Fruit fly (Drosophila melanogaster) S2 (cell line): ENCODE data around the gene CG2006.

ENCODE experiments used
- CG8478 ChIP-seq: fragments of >200 bp; optimal IDR thresholded peaks from 2 replicates; lab custom pipeline; 2018
- CTCF ChIP-seq, 2 experiments: fragments of >200 bp; optimal IDR thresholded peaks; 2 replicates each; lab custom pipeline; 2018

Gene CG2006

DNA sequence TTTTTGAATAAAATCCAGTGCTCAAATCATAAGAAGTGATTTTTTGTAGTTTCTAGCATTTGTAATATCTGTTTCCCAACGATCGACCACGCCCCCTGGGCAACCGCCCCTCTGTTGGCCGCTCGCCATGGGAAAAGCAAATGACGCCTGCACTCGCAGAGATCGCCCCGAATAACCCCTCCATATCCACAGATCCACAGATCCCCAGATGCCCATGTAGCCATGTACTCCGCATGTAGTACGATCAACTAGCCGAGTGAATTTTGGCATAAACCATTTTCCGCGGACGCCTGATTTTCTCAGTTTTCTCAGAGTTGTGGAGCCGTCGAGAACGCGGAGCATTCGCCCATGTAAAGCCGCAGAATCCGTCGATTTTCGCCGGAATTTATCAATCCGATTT is 5.2 kb downstream of the CG2006 start, which contains the start of gene FipoQ:
Gene FipoQ, plus strand, starts transcription at position 301 of the 400 bp plus-strand sequence.
- no peak for TF ChIP-seq CTCF (optimal IDR thresholded peaks at IDR 0.05; lab: Kevin White, UChicago)
- no peak for TF ChIP-seq CG8478 (lab: Kevin White, UChicago)

DNA sequence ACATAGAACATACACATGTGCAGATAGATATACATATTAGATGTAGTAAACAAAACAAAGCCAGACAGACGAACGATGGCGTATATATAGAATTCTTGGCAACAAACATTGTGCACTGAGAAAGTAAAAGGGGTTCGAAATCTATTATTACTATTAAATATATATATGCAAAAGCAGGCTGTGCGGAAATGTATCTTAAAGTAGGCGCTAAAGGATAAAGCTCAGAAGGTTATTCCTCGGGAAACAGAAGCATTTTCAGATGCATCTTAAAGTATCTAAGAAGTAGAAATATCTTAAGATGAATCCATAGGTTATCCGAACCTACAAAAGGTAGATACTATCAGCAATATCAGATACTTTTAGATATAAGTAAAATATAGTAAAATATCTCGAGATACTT is 6.5 kb downstream of the CG2006 start:
- TF ChIP-seq CTCF (optimal IDR thresholded peaks at IDR 0.05; lab: Kevin White, UChicago) = no peak
- TF ChIP-seq CG8478 (lab: Kevin White, UChicago) = no peak

DNA sequence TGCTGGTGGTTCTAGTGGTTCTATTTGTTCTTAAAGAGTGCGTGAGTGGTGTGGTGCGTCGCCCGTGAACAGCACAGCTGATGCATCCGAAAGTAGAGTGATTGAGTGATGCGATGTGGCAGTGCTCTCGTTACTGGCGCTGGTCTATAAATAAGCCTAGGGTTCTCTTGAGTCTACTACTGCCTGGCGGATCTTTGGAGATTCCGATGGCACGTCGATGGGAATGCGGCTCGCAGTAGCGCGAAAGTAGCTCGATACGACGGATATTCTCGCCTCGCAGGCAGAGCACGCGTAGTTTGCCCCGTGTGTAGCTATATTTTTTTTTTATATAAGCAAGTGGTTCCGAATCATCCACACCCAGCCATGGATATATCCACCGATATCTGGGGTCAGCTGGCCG is 7.0 kb downstream of the CG2006 start:
- TF ChIP-seq CTCF (optimal IDR thresholded peaks at IDR 0.05; lab: Kevin White, UChicago) (no peak), CG8478 (lab: Kevin White, UChicago) (no peak)

DNA sequence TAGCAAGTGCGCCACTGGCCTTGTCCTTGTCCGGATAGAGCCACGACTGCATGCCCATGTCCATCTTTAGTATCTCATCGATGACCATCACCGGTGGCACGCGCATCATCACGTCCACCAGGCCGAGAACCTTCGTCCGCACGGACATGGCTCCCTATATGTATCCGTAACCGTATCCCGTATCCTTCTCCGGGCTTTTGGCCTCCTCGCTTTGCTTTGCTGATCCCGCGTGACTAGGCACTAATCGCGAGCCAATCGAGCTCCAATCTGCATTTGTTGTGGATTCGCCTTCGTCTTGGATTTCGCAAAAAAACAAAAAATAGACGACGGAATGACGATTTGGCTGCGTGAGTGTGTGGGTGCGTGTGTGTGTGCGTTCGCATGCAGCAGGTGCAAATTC is 13.7 kb downstream of the CG2006 start:
- no peak for TF ChIP-seq CG8478 (lab: Kevin White, UChicago)
- TF ChIP-seq CTCF (optimal IDR thresholded peaks at IDR 0.05; lab: Kevin White, UChicago) = no peak

DNA sequence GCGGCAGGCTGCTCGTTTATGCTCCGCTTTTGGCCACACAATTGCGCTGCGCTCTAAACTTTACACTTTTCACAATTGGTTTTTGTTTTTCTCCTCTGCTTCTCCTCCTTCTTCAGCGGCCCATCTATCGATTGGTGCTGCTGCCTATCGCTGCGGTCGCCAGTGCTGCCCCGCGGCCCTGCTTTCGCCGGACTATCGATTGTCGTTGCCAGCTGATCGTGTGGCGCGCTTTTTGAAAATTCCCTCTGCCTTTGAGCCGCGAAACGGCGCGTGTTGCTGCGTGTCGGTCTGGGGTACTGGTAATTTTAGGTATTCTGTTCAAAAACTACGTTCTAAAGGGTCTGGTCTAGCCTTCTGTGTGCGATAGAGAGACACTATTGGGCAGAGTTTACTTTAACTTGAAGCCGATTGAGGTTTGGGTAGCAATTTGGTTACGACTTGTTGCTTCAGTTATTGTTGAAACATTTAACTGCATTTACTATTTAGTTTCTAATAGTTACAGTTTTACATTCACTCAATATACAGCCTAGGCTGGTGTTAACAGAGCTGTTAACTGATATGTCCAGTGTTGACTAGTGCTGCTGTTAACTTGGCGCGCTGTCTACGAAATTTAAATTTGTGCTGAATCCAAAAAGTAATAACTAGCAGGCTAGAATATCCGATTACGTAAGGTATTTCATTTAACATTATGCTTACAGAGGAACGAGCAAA is 14.3 kb downstream of the CG2006 start, which contains the start of gene Trc8:
Gene Trc8, minus strand, starts transcription at position 392 of the 711 bp plus-strand sequence.
- TF ChIP-seq CTCF (optimal IDR thresholded peaks at IDR 0.05; lab: Kevin White, UChicago) (peak in 1 of 2 experiments; percentile 24), CG8478 (lab: Kevin White, UChicago) (no peak)

DNA sequence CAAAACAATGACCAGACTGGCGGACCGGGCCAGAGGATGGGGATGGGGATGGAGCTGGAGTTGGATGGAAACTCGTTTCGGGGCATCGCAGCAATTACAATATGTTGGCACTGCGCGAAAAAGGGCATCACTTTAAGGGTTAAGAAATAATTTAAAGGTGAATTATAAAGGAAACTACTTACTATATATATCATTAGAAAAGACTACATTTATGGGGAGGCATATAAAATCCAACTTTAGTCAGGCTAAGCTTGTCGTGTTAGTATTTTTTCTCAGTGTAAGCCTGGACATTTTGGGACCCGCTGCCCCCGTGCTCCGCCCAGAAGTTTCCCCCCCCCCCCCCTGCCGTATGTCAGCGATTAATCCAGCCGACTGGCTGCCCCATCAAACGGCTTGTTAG is 17.3 kb downstream of the CG2006 start:
- TF ChIP-seq CTCF (optimal IDR thresholded peaks at IDR 0.05; lab: Kevin White, UChicago) (no peak), CG8478 (lab: Kevin White, UChicago) (no peak)

DNA sequence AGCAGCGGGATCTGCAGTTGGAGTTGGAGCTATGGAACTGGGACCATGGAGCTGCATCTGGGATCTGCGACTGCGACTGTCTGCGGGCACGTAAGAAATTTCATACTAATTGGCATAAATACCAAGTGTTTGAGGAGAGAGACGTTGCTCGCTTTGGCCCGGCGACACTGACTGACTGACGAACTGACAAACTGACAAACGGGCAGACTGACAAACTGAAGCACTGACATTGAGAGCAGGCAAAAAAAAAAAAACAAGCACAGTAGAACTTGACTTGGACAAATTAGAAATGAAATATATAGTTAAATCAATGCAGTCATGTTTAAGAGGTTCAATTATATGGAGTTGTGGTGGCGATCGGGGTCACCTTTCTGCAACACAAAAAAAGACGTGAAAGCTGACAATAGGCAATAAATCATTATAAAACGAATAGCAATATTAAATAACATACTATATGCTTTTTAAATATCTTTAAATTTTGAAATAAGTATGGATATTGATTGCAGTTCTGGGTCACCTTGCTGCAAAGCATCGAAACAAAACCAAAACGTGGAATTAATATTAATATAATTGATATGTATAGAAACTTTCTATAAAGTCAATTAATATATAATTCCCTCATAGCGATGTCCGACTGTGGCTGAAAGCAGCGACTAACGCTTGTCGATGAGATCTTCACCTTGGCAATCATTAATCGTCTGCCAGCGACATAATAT is 19.4 kb downstream of the CG2006 start:
- TF ChIP-seq CG8478 (lab: Kevin White, UChicago) (no peak), CTCF (optimal IDR thresholded peaks at IDR 0.05; lab: Kevin White, UChicago) (no peak)

DNA sequence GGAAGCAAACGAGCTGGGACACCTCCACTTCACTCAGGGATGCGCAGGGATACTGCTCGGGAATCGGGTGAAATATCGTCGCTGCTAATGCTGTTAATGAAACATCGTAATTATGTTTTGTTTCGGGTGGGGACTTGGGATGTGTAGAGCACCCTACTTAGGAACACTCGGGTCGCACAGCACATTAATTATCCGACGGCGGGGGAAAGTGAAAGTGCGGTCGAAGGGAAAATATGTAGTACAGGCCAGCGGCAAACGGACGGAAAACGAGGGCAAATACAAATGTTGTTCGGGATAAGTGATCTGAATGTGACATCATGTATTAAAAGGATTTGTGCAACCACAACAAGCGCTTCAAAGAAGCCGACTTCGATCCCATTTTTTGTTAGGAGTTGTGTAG is 22.2 kb downstream of the CG2006 start:
- no peak for TF ChIP-seq CG8478 (lab: Kevin White, UChicago)
- no peak for TF ChIP-seq CTCF (optimal IDR thresholded peaks at IDR 0.05; lab: Kevin White, UChicago)

DNA sequence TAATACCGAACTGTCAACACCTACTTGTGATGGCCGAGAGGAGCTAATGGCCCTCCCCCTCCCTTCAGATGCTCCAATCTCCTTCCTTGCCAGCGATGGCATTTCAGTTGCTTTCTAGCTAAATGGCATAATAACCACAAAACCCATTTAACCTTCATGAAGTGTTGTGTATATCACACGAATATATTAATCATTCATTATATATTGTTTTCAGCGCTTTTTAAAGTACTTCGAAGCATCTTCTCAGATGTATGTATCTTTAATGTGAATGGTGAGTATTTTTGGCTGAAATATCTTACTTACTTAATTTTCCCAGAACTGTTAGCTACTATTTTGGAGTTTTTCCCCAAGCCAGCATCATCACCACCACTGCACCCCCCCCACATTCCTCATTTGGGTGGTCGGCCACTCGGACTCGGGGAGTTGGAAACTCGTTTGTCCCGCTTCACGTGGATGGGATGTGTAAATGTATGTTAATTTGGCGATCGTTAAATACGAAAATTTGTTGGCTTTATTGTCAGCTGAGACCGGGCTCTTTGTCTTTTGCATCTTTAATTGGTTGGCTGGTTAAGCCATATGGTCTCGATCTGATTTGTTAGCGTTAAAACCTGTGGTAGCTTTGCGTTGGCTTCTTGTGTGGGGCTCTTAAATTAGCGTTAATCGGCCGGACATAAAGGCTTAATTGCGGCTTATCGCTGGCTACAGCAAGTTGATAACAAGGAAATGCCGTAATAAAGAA is 23.2 kb downstream of the CG2006 start:
- TF ChIP-seq CTCF (optimal IDR thresholded peaks at IDR 0.05; lab: Kevin White, UChicago) (no peak), CG8478 (lab: Kevin White, UChicago) (no peak)

DNA sequence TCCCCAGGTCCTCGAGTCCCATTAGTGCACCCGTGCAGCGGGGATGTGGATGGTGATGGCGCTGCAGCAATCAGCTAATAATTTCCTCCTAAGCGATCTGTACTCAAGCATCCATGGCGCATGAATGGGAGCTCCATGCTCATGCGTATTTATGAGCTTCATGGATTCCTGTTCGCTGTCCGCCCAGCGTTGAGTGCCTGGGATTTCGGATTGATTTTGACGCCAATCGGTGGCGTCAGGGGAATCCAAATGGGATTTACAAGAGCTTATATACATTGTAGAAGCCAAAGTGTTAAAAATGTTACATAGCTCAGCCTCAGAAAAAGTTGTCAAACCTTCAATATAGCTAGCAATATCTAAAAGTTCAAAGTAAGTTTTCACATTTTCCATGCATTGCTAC is 26.1 kb downstream of the CG2006 start, which contains the start of gene ND-20L:
Gene ND-20L, plus strand, starts transcription at position 301 of the 400 bp plus-strand sequence.
- TF ChIP-seq CG8478 (lab: Kevin White, UChicago) (no peak), CTCF (optimal IDR thresholded peaks at IDR 0.05; lab: Kevin White, UChicago) (no peak)

DNA sequence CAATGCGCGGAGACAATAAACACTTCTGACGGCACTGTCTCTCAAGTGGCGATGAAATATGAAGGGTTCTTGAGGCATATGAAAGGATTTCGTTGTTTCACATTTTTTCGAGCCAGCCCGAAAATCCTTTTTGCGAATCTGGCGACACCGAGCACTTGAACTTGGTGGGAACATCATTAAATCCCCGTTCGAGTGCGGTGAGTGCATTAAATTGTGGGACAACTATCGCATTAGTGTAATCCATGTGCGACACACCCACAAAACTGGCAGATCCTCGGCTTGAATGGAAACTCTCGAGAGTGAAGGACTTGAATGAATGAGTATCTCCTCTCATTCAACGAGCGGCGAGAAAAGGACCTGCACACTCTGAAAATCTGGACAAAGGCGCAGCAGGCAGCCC is 27.5 kb downstream of the CG2006 start:
- TF ChIP-seq CTCF (optimal IDR thresholded peaks at IDR 0.05; lab: Kevin White, UChicago) = no peak
- no peak for TF ChIP-seq CG8478 (lab: Kevin White, UChicago)

DNA sequence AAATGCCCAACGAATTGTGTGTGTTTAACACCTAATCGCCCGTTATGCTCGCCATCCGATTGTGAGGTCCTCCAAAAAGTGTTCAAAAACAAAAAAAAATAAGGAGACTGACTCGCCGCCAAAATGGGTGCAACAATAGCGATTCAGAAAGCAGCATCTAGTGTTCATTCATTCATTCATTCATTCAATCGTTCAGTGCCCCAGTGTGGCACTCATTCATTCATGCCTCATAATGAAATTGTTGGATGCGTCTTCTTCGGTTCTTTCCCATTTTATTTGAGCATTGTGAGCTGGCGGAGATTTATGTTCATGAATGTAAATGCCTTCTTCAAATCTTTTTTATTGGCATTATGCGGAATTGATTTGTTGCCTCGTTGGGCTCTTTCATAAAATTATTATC is 28.7 kb downstream of the CG2006 start:
- TF ChIP-seq CG8478 (lab: Kevin White, UChicago) (no peak), CTCF (optimal IDR thresholded peaks at IDR 0.05; lab: Kevin White, UChicago) (no peak)

DNA sequence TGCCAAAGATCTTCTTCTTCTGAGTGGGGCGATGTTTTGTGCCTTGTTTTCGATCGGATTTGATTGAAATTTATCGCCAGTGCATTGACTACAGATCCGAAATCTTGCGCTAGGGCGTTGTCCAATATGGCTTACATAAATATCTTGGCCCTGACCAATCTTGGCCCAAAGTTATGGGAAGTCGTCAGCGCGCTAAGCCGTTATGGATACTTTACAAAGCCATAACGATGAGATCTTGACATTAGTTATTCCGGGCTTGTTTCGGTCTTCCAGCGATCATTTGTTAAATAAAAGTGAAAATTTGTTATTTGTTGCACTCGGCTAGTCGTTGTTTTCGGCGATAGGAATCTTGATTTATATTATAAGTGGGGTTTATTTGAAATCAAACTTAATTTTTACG is 29.2 kb downstream of the CG2006 start:
- no peak for TF ChIP-seq CG8478 (lab: Kevin White, UChicago)
- no peak for TF ChIP-seq CTCF (optimal IDR thresholded peaks at IDR 0.05; lab: Kevin White, UChicago)

DNA sequence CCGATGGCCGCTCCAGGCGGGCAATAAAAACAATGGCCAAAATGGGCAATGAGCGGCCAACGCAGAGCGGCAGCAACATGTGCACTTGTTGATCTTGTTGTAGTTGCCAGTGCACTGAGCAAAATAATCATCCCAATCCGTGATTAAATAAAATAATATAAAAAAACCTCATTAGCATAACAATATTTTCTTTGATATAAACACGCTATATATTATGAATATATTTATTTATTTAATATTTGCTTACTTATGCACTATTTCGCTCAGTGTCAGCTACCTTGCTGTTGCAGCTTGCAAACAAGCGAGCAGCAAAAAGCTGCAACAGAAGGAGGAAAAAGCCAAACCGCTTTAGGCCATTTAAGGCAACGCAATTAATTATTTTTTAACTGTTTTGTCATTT is 30.1 kb downstream of the CG2006 start:
- TF ChIP-seq CTCF (optimal IDR thresholded peaks at IDR 0.05; lab: Kevin White, UChicago) = no peak
- no peak for TF ChIP-seq CG8478 (lab: Kevin White, UChicago)

DNA sequence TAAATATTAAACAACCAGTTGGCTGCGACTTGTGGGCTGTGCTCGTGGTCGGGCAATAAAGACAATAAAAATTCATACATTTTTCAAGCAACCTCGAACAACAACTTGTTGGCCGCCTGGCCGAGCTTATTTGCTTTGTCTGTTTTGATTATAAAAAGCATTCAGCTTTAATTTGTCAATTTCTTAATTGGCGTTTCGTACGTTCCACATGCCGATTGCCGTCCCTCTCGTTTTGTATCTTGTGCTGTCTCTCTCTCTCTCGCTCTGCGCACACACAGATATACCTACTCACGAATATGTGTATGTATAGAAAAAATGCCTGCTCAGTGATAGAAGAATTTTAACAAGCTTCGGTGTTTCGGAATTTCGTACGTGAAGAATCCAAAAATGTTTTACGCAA is 30.9 kb downstream of the CG2006 start:
- no peak for TF ChIP-seq CG8478 (lab: Kevin White, UChicago)
- no peak for TF ChIP-seq CTCF (optimal IDR thresholded peaks at IDR 0.05; lab: Kevin White, UChicago)
